Worm (Caenorhabditis elegans) whole organism, L1 larva: Measurements from ENCODE around the gene str-207.

Experiments used
- aha-1 ChIP-seq: fragments of 150-350 bp; optimal IDR thresholded peaks from 2 replicates; lab custom pipeline; 2014; ENCODE audit warnings: missing biosample characterization, missing genetic modification characterization
- alr-1 ChIP-seq: fragments of 200-800 bp; sonication (Bioruptor generic); optimal IDR thresholded peaks from 2 replicates; lab custom pipeline; 2018; ENCODE audit warnings: borderline replicate concordance, mild to moderate bottlenecking, missing genetic modification characterization, missing compliant biosample characterization
- aly-2 ChIP-seq: fragments of 150-350 bp; optimal IDR thresholded peaks from 2 replicates; lab custom pipeline; 2014; ENCODE audit warnings: missing biosample characterization, missing genetic modification characterization
- ama-1 ChIP-seq: fragments of 150-350 bp; optimal IDR thresholded peaks from 2 replicates; lab custom pipeline; 2014
- ceh-90 ChIP-seq: sonication (generic microtip); optimal IDR thresholded peaks from 2 replicates; lab custom pipeline; 2016; ENCODE audit warnings: missing genetic modification characterization, missing compliant biosample characterization
- dpl-1 ChIP-seq, 3 experiments: fragments of 150-350 bp in 2 of 3; sonication (generic microtip) in 1 of 3; optimal IDR thresholded peaks; 2 replicates each; lab custom pipeline; 2014 to 2017; ENCODE audit warnings: missing biosample characterization in 3 of 3, missing genetic modification characterization in 3 of 3, missing genetic modification reagents in 3 of 3
- dsc-1 ChIP-seq: sonication (generic microtip); optimal IDR thresholded peaks from 2 replicates; lab custom pipeline; 2016; ENCODE audit warnings: mild to moderate bottlenecking, missing genetic modification characterization, missing compliant biosample characterization
- efl-3 ChIP-seq: fragments of 200-800 bp; sonication (Bioruptor generic); optimal IDR thresholded peaks from 2 replicates; lab custom pipeline; 2018; ENCODE audit warnings: mild to moderate bottlenecking, missing genetic modification characterization, missing compliant biosample characterization
- elt-2 ChIP-seq: sonication (generic microtip); optimal IDR thresholded peaks from 2 replicates; lab custom pipeline; 2016; ENCODE audit warnings: missing genetic modification characterization, mild to moderate bottlenecking, inconsistent platforms, missing compliant biosample characterization, missing genetic modification reagents
- ets-5 ChIP-seq: fragments of 200-800 bp; sonication (Bioruptor generic); IDR thresholded peaks from 2 replicates; pipeline ENCODE4 v1.3.6; 2022; ENCODE audit warnings: missing genetic modification characterization, missing compliant biosample characterization
- fkh-8 ChIP-seq: sonication (generic microtip); optimal IDR thresholded peaks from 2 replicates; lab custom pipeline; 2016; ENCODE audit warnings: mild to moderate bottlenecking, missing genetic modification characterization, missing compliant biosample characterization
- grh-1 ChIP-seq: fragments of 200-800 bp; sonication (Bioruptor generic); IDR thresholded peaks from 2 replicates; pipeline ENCODE4 v1.3.6; 2022; ENCODE audit warnings: missing genetic modification reagents, missing genetic modification characterization, missing compliant biosample characterization
- hlh-17 ChIP-seq: fragments of 200-800 bp; sonication (Bioruptor generic); optimal IDR thresholded peaks from 2 replicates; lab custom pipeline; 2018; ENCODE audit warnings: missing genetic modification characterization, mild to moderate bottlenecking, missing compliant biosample characterization, moderate library complexity, borderline replicate concordance
- hlh-4 ChIP-seq: sonication (generic microtip); optimal IDR thresholded peaks from 2 replicates; lab custom pipeline; 2016; ENCODE audit warnings: mild to moderate bottlenecking, missing genetic modification characterization, missing compliant biosample characterization
- hpl-2 ChIP-seq: fragments of 150-350 bp; optimal IDR thresholded peaks from 2 replicates; lab custom pipeline; 2014; ENCODE audit warnings: missing biosample characterization, missing genetic modification reagents, missing genetic modification characterization
- isw-1 ChIP-seq: fragments of 200-800 bp; sonication (Bioruptor generic); IDR thresholded peaks from 2 replicates; pipeline ENCODE4 v1.3.6; 2022; ENCODE audit warnings: missing genetic modification characterization, missing compliant biosample characterization
- lin-15B ChIP-seq: fragments of 150-350 bp; sonication (generic microtip); optimal IDR thresholded peaks from 3 replicates; lab custom pipeline; 2014; ENCODE audit warnings: missing biosample characterization, missing genetic modification characterization
- lin-35 ChIP-seq, 2 experiments: fragments of 150-350 bp; optimal IDR thresholded peaks; 2 replicates each; lab custom pipeline; 2014; ENCODE audit warnings: missing biosample characterization in 2 of 2, missing genetic modification characterization in 2 of 2, missing genetic modification reagents in 2 of 2
- lir-3 ChIP-seq: sonication (generic microtip); optimal IDR thresholded peaks from 2 replicates; lab custom pipeline; 2016; ENCODE audit warnings: mild to moderate bottlenecking, missing genetic modification characterization, moderate library complexity, missing compliant biosample characterization; ENCODE audit not compliant: poor library complexity
- mab-9 ChIP-seq: fragments of 200-800 bp; sonication (Bioruptor generic); IDR thresholded peaks from 2 replicates; pipeline ENCODE4 v1.3.6; 2022; ENCODE audit warnings: missing genetic modification reagents, missing genetic modification characterization, missing compliant biosample characterization
- nhr-20 ChIP-seq: sonication (generic microtip); optimal IDR thresholded peaks from 2 replicates; lab custom pipeline; 2016; ENCODE audit warnings: mild to moderate bottlenecking, missing genetic modification characterization, missing compliant biosample characterization
- nhr-237 ChIP-seq: fragments of 150-350 bp; optimal IDR thresholded peaks from 2 replicates; lab custom pipeline; 2014; ENCODE audit warnings: missing biosample characterization, missing genetic modification characterization
- nhr-47 ChIP-seq: sonication (generic microtip); optimal IDR thresholded peaks from 2 replicates; lab custom pipeline; 2016; ENCODE audit warnings: mild to moderate bottlenecking, missing genetic modification characterization, moderate library complexity, missing compliant biosample characterization
- nhr-76 ChIP-seq: sonication (generic microtip); optimal IDR thresholded peaks from 2 replicates; lab custom pipeline; 2017; ENCODE audit warnings: missing biosample characterization, missing genetic modification characterization
- nhr-77 ChIP-seq: fragments of 150-350 bp; optimal IDR thresholded peaks from 2 replicates; lab custom pipeline; 2014; ENCODE audit warnings: missing biosample characterization, missing genetic modification characterization
- nhr-84 ChIP-seq: sonication (generic microtip); optimal IDR thresholded peaks from 2 replicates; lab custom pipeline; 2017; ENCODE audit warnings: missing biosample characterization, missing genetic modification characterization
- nhr-90 ChIP-seq: sonication (generic microtip); optimal IDR thresholded peaks from 2 replicates; lab custom pipeline; 2016; ENCODE audit warnings: mild to moderate bottlenecking, missing genetic modification characterization, missing compliant biosample characterization; ENCODE audit not compliant: poor library complexity
- pqm-1 ChIP-seq: sonication (generic microtip); optimal IDR thresholded peaks from 3 replicates; lab custom pipeline; 2017; ENCODE audit warnings: missing biosample characterization, missing genetic modification characterization
- rnt-1 ChIP-seq: sonication (generic microtip); optimal IDR thresholded peaks from 2 replicates; lab custom pipeline; 2016; ENCODE audit warnings: mild to moderate bottlenecking, missing genetic modification characterization, moderate library complexity, missing compliant biosample characterization
- skn-1 ChIP-seq: fragments of 150-350 bp; optimal IDR thresholded peaks from 2 replicates; lab custom pipeline; 2014; ENCODE audit warnings: missing biosample characterization, missing genetic modification characterization
- snu-23 ChIP-seq: sonication (generic microtip); optimal IDR thresholded peaks from 2 replicates; lab custom pipeline; 2016; ENCODE audit warnings: missing genetic modification characterization, missing compliant biosample characterization
- sox-4 ChIP-seq: sonication (generic microtip); optimal IDR thresholded peaks from 2 replicates; lab custom pipeline; 2016; ENCODE audit warnings: missing genetic modification characterization, missing compliant biosample characterization
- swsn-7 ChIP-seq: sonication (generic microtip); optimal IDR thresholded peaks from 2 replicates; lab custom pipeline; 2016; ENCODE audit warnings: missing genetic modification characterization, missing compliant biosample characterization
- unc-86 ChIP-seq: sonication (generic microtip); optimal IDR thresholded peaks from 2 replicates; lab custom pipeline; 2016; ENCODE audit warnings: missing genetic modification characterization, missing compliant biosample characterization
- vab-15 ChIP-seq: sonication (generic microtip); optimal IDR thresholded peaks from 2 replicates; lab custom pipeline; 2017; ENCODE audit warnings: missing genotype, mild to moderate bottlenecking, missing genetic modification characterization, missing compliant biosample characterization
- ztf-11 ChIP-seq, 2 experiments: sonication (generic microtip); optimal IDR thresholded peaks; 2 replicates each; lab custom pipeline; 2016 to 2017; ENCODE audit warnings: missing genetic modification characterization in 2 of 2, missing biosample characterization in 1 of 2, missing compliant biosample characterization in 1 of 2

str-207 gene

DNA sequence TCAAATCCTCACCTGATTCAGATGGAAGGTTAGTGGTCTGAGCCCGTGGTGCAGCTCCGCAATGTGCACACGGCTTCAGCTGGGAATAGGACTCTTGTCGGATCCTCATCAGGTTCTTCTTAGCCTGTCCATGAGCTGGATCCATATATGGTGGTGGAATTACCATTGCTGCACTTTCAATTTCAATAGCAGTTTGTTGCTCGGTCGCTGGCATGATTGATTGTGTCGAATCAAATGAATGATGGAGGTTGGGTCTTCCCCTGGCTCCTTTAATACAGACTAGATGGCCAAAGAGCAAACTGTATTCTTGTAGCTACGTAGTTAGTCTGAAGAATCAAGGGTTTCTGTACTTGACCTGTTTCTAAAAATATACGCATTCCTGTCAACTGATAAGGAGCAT, 18.7 kb upstream of the str-207 start, which contains the start of gene C02E7.10:
TSS of gene C02E7.10 (minus strand) at position 232 of the 400 bp plus-strand sequence.
- TF ChIP-seq hlh-4 (tag; lab: Kevin White, UChicago) = no peak
- TF ChIP-seq snu-23 (GFP tag; lab: Kevin White, UChicago) = no peak
- TF ChIP-seq ets-5 (GFP tag; lab: Robert Waterston, UW) = no peak
- TF ChIP-seq efl-3 (GFP tag; lab: Kevin White, UChicago) = no peak
- TF ChIP-seq lir-3 = no peak
- no peak for TF ChIP-seq nhr-90 (tag; lab: Kevin White, UChicago)
- no peak for TF ChIP-seq alr-1
- no peak for TF ChIP-seq nhr-77 (tag; lab: Kevin White, UChicago)
- TF ChIP-seq sox-4 (tag; lab: Kevin White, UChicago) = no peak
- TF ChIP-seq skn-1 (tag; lab: Kevin White, UChicago) = no peak
- no peak for TF ChIP-seq nhr-76 (tag; lab: Kevin White, UChicago)
- no peak for TF ChIP-seq dsc-1 (tag; lab: Kevin White, UChicago)
- no peak for TF ChIP-seq fkh-8 (tag; lab: Kevin White, UChicago)

DNA sequence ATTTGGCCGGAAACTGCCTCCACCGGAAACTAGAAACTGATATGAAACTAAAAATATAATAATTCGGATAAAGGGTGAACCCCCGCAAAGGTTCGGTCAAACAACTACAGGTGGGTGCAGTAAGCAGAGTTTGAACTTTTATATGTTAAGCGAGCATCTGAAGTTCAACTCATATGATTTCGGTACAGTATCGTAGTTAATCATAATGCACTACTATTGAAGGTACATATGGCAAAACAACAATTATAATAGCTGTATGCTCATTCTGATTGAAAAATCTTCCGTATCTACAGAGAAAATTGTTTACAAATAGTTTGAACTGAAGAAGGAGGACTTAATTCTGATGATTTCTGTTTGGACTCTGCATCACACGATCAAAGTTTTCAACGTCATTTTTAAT, 18.3 kb upstream of the str-207 start:
- no peak for TF ChIP-seq aly-2 (tag; lab: Kevin White, UChicago)
- no peak for TF ChIP-seq ztf-11 (tag; optimal IDR thresholded peaks at IDR 0.05; lab: Kevin White, UChicago)
- no peak for TF ChIP-seq nhr-84 (tag; lab: Kevin White, UChicago)

DNA sequence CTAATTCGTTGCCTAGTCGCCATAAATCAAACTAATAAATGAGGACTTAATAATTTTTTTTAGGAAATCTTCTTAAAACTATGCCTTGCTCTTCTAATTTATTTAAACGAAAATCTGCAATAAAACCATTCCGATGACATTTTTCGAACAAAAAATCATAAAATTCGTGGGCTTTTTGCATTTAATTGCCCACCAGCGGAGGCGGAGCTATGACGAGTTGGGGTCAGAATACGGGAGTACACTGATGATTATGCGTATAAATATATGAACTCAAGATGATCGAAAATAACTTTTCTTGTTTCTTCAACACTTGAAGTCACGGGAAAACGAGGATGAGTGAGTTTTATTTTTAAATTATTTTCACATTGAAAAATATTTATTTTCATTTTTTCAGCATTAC, 17.1 kb upstream of the str-207 start, which contains the start of gene catp-2:
TSS of gene catp-2 (plus strand) at position 301 of the 400 bp plus-strand sequence.
- TF ChIP-seq swsn-7 (tag; lab: Kevin White, UChicago) (no peak), ceh-90 (tag; lab: Kevin White, UChicago) (no peak), dpl-1 (GFP tag; optimal IDR thresholded peaks at IDR 0.05; lab: Kevin White, UChicago) (no peak), hpl-2 (no peak), dsc-1 (tag; lab: Kevin White, UChicago) (no peak), mab-9 (GFP tag; lab: Robert Waterston, UW) (no peak), rnt-1 (tag; lab: Kevin White, UChicago) (no peak), nhr-20 (tag; lab: Kevin White, UChicago) (no peak), isw-1 (GFP tag; lab: Robert Waterston, UW) (no peak)
- TF ChIP-seq, all 84 proteins: peak for 0

DNA sequence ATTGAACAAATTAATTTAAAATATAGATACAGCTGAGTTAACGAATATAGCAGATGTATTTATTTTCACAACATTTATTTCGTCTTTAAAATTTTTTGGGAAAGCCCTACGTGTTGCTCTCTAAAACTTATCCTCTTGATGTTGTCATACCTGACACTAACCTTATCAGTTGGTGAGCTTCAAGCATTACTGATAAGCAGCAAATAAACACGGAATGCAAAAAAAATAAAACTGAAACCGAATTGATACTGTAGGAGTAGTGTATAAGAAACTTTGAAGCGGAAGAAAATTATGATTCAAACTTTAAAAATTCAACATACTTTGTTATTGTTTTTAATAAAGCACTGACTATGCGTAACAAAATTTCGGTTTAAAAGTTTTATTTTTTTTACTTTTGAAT, 16.4 kb upstream of the str-207 start:
- TF ChIP-seq elt-2 (tag; lab: Kevin White, UChicago) (peak; percentile 60), dsc-1 (tag; lab: Kevin White, UChicago) (no peak), pqm-1 (peak; percentile 19)

DNA sequence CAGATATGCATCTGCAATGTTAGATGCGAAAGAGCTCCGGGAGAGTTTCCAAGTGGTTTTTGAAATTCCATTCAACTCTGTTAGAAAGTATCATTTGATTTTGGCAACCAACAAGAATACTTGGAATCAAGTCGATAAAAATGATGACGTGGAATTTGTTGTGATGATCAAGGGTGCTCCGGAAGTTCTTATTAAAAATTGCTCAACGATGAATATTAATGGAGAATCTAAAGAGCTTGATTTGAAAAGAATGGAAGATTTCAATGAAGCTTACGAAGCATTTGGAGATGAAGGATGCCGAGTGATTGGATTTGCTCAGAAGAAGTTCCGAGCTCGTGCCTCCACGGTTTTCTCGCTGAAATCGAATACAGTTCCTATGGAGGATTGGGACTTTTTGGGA, 14.2 kb upstream of the str-207 start:
- TF ChIP-seq nhr-237 (tag; lab: Kevin White, UChicago) = no peak
- TF ChIP-seq vab-15 = no peak
- TF ChIP-seq lin-15B (tag; lab: Kevin White, UChicago) = no peak
- TF ChIP-seq, all 84 proteins: peak for 0

DNA sequence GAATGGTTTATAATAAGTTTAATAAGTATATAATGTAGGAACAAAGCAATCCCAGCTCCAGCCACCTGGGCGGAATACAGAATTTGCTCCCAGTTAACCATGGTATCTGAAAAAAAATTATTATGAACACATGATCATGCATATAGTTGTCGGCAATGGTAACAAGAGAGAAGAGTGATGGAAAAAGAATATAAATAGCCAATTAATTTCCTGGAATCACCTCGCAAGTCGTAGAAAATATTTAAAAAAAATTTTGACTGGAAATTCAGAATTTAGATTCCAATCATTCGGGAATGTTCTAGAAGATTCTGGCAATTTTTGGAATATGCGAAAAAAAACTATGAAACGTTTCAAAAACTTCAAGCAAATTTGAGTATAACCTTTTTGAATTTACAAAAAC, 7.3 kb upstream of the str-207 start, which contains the start of gene str-211:
TSS of gene str-211 (minus strand) at position 101 of the 400 bp plus-strand sequence.
- no peak for TF ChIP-seq lin-35 (GFP tag; optimal IDR thresholded peaks at IDR 0.05; lab: Kevin White, UChicago)
- TF ChIP-seq unc-86 (tag; lab: Kevin White, UChicago) = no peak
- TF ChIP-seq nhr-47 (tag; lab: Kevin White, UChicago) = no peak
- no peak for TF ChIP-seq grh-1
- TF ChIP-seq hlh-17 = no peak
- TF ChIP-seq nhr-77 (tag; lab: Kevin White, UChicago) = no peak
- no peak for TF ChIP-seq ama-1 (lab: Kevin White, UChicago)
- no peak for TF ChIP-seq pqm-1
- TF ChIP-seq isw-1 (GFP tag; lab: Robert Waterston, UW) = no peak
- TF ChIP-seq ceh-90 (tag; lab: Kevin White, UChicago) = no peak
- TF ChIP-seq aha-1 (tag; lab: Kevin White, UChicago) = no peak
